Worm (Caenorhabditis elegans): ENCODE data around the gene D1005.4.

DNA sequence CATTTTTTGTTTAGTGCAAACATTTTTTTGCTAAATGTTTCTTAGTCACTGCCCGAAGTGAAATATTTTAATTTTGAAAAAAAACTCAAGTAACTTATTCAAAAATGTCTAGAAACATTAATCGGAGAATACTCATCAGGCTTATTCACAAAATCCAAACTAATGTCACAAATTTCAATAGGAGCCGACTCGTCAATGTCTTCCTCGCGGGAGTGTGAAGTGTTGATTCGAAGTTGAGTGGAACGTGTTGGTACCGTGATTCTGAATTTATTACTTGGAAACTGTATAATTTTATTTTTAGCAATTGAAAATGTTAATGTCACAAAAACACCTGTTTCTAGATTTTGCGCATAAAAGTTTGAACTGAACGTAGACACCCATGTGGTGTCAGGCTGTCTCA, 4.0 kb upstream of the D1005.4 start:
- no peak for TF ChIP-seq tab-1 (GFP tag; IDR thresholded peaks at IDR 0.05)
- TF ChIP-seq ref-1 (GFP tag; conservative IDR thresholded peaks at IDR 0.05): no peak
- no peak for TF ChIP-seq ztf-23 (GFP tag; IDR thresholded peaks at IDR 0.05)
- no peak for TF ChIP-seq cog-1 (tag; optimal IDR thresholded peaks at IDR 0.05)

Data from whole organism, midembryonic.